Worm (Caenorhabditis elegans): ENCODE data around the gene nhr-126.

Gene nhr-126

DNA sequence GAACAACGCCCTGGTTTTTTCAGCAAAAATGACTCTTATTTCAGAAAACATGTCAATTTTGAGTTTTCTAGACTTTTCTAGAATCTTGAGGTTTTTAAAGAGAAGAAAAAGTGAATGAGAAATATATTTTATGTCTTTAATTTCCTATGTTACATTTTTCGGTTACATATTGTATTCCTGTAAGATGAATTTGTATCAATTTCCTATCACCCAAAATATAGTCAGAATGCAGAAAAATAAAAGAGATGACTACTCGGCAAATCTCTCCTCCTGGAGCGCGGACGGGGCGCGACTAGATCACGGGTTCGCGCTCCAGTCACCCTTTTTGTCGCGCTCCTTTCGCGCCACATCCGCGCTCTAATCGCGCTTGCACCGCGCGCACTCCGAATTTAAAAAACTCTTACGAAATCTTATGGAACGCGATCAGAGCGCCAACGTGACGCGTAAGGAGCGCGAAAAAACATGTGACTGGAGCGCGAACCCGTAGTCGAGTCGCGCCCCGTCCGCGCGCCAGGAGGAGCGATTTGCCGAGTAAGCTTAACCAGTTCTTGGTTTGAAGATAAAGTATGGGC lies 25.8 kb downstream of the nhr-126 start, which contains the start of gene str-253:
Gene str-253 (minus strand): TSS at position 51 of the 572 bp plus-strand sequence.
- no peak for TF ChIP-seq D1046.2 (GFP tag; IDR thresholded peaks at IDR 0.05)
- no peak for TF ChIP-seq pha-4 (GFP tag; IDR thresholded peaks at IDR 0.05)
- no peak for TF ChIP-seq pha-4 (tag; optimal IDR thresholded peaks at IDR 0.05)
- no peak for TF ChIP-seq lsy-2 (tag; optimal IDR thresholded peaks at IDR 0.05)
- peak; percentile 72 for TF ChIP-seq set-16 (GFP tag; IDR thresholded peaks at IDR 0.05)
- no peak for TF ChIP-seq fos-1 (tag; optimal IDR thresholded peaks at IDR 0.05)
- TF ChIP-seq nhr-237 (tag; optimal IDR thresholded peaks at IDR 0.05) = no peak
- TF ChIP-seq ces-1 (GFP tag; optimal IDR thresholded peaks at IDR 0.05) = no peak
- TF ChIP-seq unc-62 (GFP tag; optimal IDR thresholded peaks at IDR 0.05 in 1 of 2) = peak in 1 of 2 experiments; percentile 82
- no peak for TF ChIP-seq unc-62 (tag; optimal IDR thresholded peaks at IDR 0.05)
- TF ChIP-seq nhr-42 (GFP tag; IDR thresholded peaks at IDR 0.05) = no peak
- no peak for TF ChIP-seq nhr-28 (tag; optimal IDR thresholded peaks at IDR 0.05)
- no peak for TF ChIP-seq R02D3.7 (tag; optimal IDR thresholded peaks at IDR 0.05)
- TF ChIP-seq gei-8 (GFP tag; optimal IDR thresholded peaks at IDR 0.05) = no peak

ce11 chrV:2255191-2255590 lies 26.3 kb downstream of the nhr-126 start, which contains the start of gene F41B5.1:
TSS of gene F41B5.1 (plus strand) at chrV:2255533.
- peak; percentile 73 for TF ChIP-seq lin-38 (GFP tag; IDR thresholded peaks at IDR 0.05)

- TF ChIP-seq nhr-28 (tag; optimal IDR thresholded peaks at IDR 0.05) = peak; percentile 25
- TF ChIP-seq madf-5 (GFP tag; IDR thresholded peaks at IDR 0.05) = no peak
- TF ChIP-seq dmd-6 (GFP tag; IDR thresholded peaks at IDR 0.05) = peak; percentile 18; the same call in 1 of the 2 replicates
- peak; percentile 14 for TF ChIP-seq hlh-11 (tag; optimal IDR thresholded peaks at IDR 0.05)
- TF ChIP-seq pqm-1 (tag; optimal IDR thresholded peaks at IDR 0.05) = no peak
- no peak for TF ChIP-seq mxl-3 (GFP tag; optimal IDR thresholded peaks at IDR 0.05)
- peak; percentile 10 for TF ChIP-seq mes-2 (tag; optimal IDR thresholded peaks at IDR 0.05; ENCODE audit: poor library complexity, severe bottlenecking)
- TF ChIP-seq hlh-30 (tag; optimal IDR thresholded peaks at IDR 0.05; ENCODE audit: insufficient read depth) = peak; percentile 60
- TF ChIP-seq daf-16 (GFP tag; optimal IDR thresholded peaks at IDR 0.05) = no peak
- TF ChIP-seq daf-16 (tag; optimal IDR thresholded peaks at IDR 0.05) = peak; percentile 66
- TF ChIP-seq dve-1 (tag; optimal IDR thresholded peaks at IDR 0.05; ENCODE audit: insufficient read depth) = peak; percentile 53
- no peak for TF ChIP-seq daf-19 (GFP tag; conservative IDR thresholded peaks at IDR 0.05)
These were observed 30.9 kb downstream of the nhr-126 start, which contains the start of gene nhr-182 for ce11 chrV:2259750-2260149. TSS of gene nhr-182 (minus strand) at chrV:2259927.

DNA sequence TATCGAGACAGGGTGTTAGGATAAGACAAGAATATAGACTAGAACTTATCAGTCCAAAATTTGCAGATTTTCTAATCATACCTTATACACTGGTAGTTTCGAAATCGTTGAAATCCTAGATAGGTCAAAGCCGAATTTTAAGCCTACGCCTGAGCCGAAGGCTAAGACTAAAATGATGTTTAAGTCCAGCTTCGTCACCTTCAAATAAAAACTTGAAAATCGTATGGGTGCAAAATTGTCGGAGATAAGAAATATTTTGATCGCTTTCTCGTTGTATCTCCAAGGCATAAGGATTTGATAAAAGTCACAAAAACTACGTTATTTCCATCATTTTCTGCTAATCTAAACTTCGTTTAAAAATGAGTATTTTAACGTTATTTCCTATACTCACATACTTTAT lies 31.8 kb downstream of the nhr-126 start, which contains the start of gene F41B5.12:
Gene F41B5.12 (plus strand): TSS at position 301 of the 400 bp plus-strand sequence.
- TF ChIP-seq ama-1 (optimal IDR thresholded peaks at IDR 0.05) (no peak), snpc-4 (tag; optimal IDR thresholded peaks at IDR 0.05) (no peak)

DNA sequence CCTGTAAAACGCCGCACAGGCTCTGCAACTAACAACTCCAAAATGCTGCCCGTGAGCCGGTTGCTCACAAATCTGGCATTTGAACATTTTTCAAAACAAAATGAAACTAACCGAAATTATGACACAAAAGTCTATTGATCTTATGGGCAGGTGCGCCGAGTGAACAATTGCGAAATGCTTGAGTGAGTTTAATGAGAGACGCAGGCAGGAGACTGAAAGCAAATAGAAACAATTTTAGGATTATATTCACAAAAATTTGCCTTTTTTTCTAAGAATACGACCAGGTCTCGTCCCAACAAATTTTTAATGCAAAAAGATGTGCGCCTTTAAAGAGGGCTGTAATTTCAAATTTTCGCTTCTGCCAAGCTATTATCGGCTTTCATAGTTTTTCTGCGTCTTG lies 35.6 kb downstream of the nhr-126 start, which contains the start of gene nhr-183:
Gene nhr-183 (minus strand): TSS at position 180 of the 400 bp plus-strand sequence.
- no peak for TF ChIP-seq zfp-3 (GFP tag; conservative IDR thresholded peaks at IDR 0.05)
- TF ChIP-seq pha-4 (GFP tag; IDR thresholded peaks at IDR 0.05) = no peak
- peak; percentile 49 for TF ChIP-seq pha-4 (tag; optimal IDR thresholded peaks at IDR 0.05)

ce11 chrV:2264925-2265324 lies 36.0 kb downstream of the nhr-126 start:
- no peak for TF ChIP-seq egl-43 (GFP tag; IDR thresholded peaks at IDR 0.05)
- TF ChIP-seq aha-1 (tag) = peak; percentile 38
- TF ChIP-seq unc-62 (GFP tag; optimal IDR thresholded peaks at IDR 0.05 in 1 of 2) = peak in 1 of 2 experiments; percentile 59
- no peak for TF ChIP-seq unc-62 (tag; optimal IDR thresholded peaks at IDR 0.05)

Data from whole organism, L4 larva.